Worm (Caenorhabditis elegans): ENCODE measurements around the gene dsh-1.

Gene dsh-1

ce11 chrII:5201922-5202562 lies 23.1 kb downstream of the dsh-1 start:
- TF ChIP-seq somi-1 (GFP tag; optimal IDR thresholded peaks at IDR 0.05): no peak
- TF ChIP-seq hlh-12 (tag; optimal IDR thresholded peaks at IDR 0.05): no peak
- TF ChIP-seq D2030.7 (GFP tag; IDR thresholded peaks at IDR 0.05): no peak
- no peak for TF ChIP-seq ekl-4 (GFP tag; IDR thresholded peaks at IDR 0.05)
- TF ChIP-seq ztf-3 (GFP tag; optimal IDR thresholded peaks at IDR 0.05): no peak
- TF ChIP-seq attf-6 (GFP tag; IDR thresholded peaks at IDR 0.05): no peak
- no peak for TF ChIP-seq aptf-2 (GFP tag; conservative IDR thresholded peaks at IDR 0.05)
- TF ChIP-seq ceh-27 (GFP tag; optimal IDR thresholded peaks at IDR 0.05): no peak
- TF ChIP-seq lsl-1 (GFP tag; optimal IDR thresholded peaks at IDR 0.05): no peak
- no peak for TF ChIP-seq lin-26 (GFP tag; IDR thresholded peaks at IDR 0.05)
- TF ChIP-seq chd-7 (tag; optimal IDR thresholded peaks at IDR 0.05): peak; percentile 64
- TF ChIP-seq Y53F4B.3 (GFP tag; IDR thresholded peaks at IDR 0.05): no peak
- no peak for TF ChIP-seq F22D6.2 (tag; optimal IDR thresholded peaks at IDR 0.05)
- no peak for TF ChIP-seq let-526 (GFP tag; IDR thresholded peaks at IDR 0.05)
- no peak for TF ChIP-seq dox-1 (GFP tag; IDR thresholded peaks at IDR 0.05)
- TF ChIP-seq snpc-3.4 (tag; optimal IDR thresholded peaks at IDR 0.05): no peak
- no peak for TF ChIP-seq madf-8 (GFP tag; conservative IDR thresholded peaks at IDR 0.05)
- TF ChIP-seq hrde-1 (tag; optimal IDR thresholded peaks at IDR 0.05; ENCODE audit: borderline replicate concordance): no peak
- no peak for TF ChIP-seq F23B12.7 (tag; optimal IDR thresholded peaks at IDR 0.05; ENCODE audit: insufficient read depth)
- peak; percentile 39 for TF ChIP-seq ets-4 (GFP tag; optimal IDR thresholded peaks at IDR 0.05)
- TF ChIP-seq F39B2.1 (GFP tag; IDR thresholded peaks at IDR 0.05): no peak
- TF ChIP-seq madf-10 (tag; optimal IDR thresholded peaks at IDR 0.05): peak; percentile 42
- no peak for TF ChIP-seq Y95B8A.8 (GFP tag; IDR thresholded peaks at IDR 0.05)
- TF ChIP-seq attf-5 (GFP tag; optimal IDR thresholded peaks at IDR 0.05): no peak
- TF ChIP-seq ceh-40 (GFP tag; IDR thresholded peaks at IDR 0.05): no peak
- TF ChIP-seq B0035.1 (tag; optimal IDR thresholded peaks at IDR 0.05): no peak
- no peak for TF ChIP-seq ztf-6 (GFP tag; IDR thresholded peaks at IDR 0.05)
- TF ChIP-seq let-607 (tag; optimal IDR thresholded peaks at IDR 0.05): peak; percentile 21 to 73
- no peak for TF ChIP-seq mcd-1 (GFP tag; IDR thresholded peaks at IDR 0.05)
- no peak for TF ChIP-seq repo-1 (tag; optimal IDR thresholded peaks at IDR 0.05)
- TF ChIP-seq cebp-1 (GFP tag; IDR thresholded peaks at IDR 0.05): no peak
- TF ChIP-seq cebp-1 (tag; optimal IDR thresholded peaks at IDR 0.05): peak; percentile 48
- no peak for TF ChIP-seq rec-8 (tag; optimal IDR thresholded peaks at IDR 0.05)
- no peak for TF ChIP-seq ceh-91 (GFP tag; IDR thresholded peaks at IDR 0.05)
- TF ChIP-seq athp-1 (tag; optimal IDR thresholded peaks at IDR 0.05): no peak
- TF ChIP-seq sea-2 (GFP tag; IDR thresholded peaks at IDR 0.05): no peak
- TF ChIP-seq nhr-80 (tag; optimal IDR thresholded peaks at IDR 0.05): peak; percentile 96
- no peak for TF ChIP-seq C17E4.6 (GFP tag; IDR thresholded peaks at IDR 0.05)
- TF ChIP-seq ceh-79 (tag; optimal IDR thresholded peaks at IDR 0.05): no peak
- TF ChIP-seq B0336.3 (GFP tag; IDR thresholded peaks at IDR 0.05): peak; percentile 45; the same call in 1 of the 2 replicates
- no peak for TF ChIP-seq bed-2 (GFP tag; IDR thresholded peaks at IDR 0.05)
- TF ChIP-seq attf-3 (GFP tag; conservative IDR thresholded peaks at IDR 0.05): no peak
- peak; percentile 84 for TF ChIP-seq atf-7 (tag; optimal IDR thresholded peaks at IDR 0.05)
- no peak for TF ChIP-seq bed-1 (GFP tag; IDR thresholded peaks at IDR 0.05)
- no peak for TF ChIP-seq F55B11.4 (tag; optimal IDR thresholded peaks at IDR 0.05; ENCODE audit: borderline replicate concordance, insufficient read depth)
- TF ChIP-seq K11D2.4 (GFP tag; IDR thresholded peaks at IDR 0.05): no peak
- peak; percentile 15 for TF ChIP-seq tlf-1 (GFP tag; optimal IDR thresholded peaks at IDR 0.05)
- TF ChIP-seq ceh-100 (GFP tag; IDR thresholded peaks at IDR 0.05): no peak

Data from whole organism, young adult.